Worm (Caenorhabditis elegans) whole organism, L1 larva: ENCODE data around the gene Y54E2A.7.

Experiments used
- C04F5.9 ChIP-seq: sonication (generic microtip); optimal IDR thresholded peaks from 2 replicates; lab custom pipeline; 2016; ENCODE audit warnings: missing genetic modification characterization, missing compliant biosample characterization
- C16A3.4 ChIP-seq: fragments of 150-350 bp; optimal IDR thresholded peaks from 2 replicates; lab custom pipeline; 2014; ENCODE audit warnings: missing biosample characterization, missing genetic modification characterization
- C34B4.2 ChIP-seq: sonication (generic microtip); optimal IDR thresholded peaks from 2 replicates; lab custom pipeline; 2017; ENCODE audit warnings: mild to moderate bottlenecking, missing genetic modification characterization, missing compliant biosample characterization
- F16B12.6 ChIP-seq: fragments of 150-350 bp; optimal IDR thresholded peaks from 2 replicates; lab custom pipeline; 2014; ENCODE audit warnings: missing biosample characterization, missing genetic modification characterization
- aha-1 ChIP-seq: fragments of 150-350 bp; optimal IDR thresholded peaks from 2 replicates; lab custom pipeline; 2014; ENCODE audit warnings: missing biosample characterization, missing genetic modification characterization
- alr-1 ChIP-seq: fragments of 200-800 bp; sonication (Bioruptor generic); optimal IDR thresholded peaks from 2 replicates; lab custom pipeline; 2018; ENCODE audit warnings: borderline replicate concordance, mild to moderate bottlenecking, missing genetic modification characterization, missing compliant biosample characterization
- aly-2 ChIP-seq: fragments of 150-350 bp; optimal IDR thresholded peaks from 2 replicates; lab custom pipeline; 2014; ENCODE audit warnings: missing biosample characterization, missing genetic modification characterization
- blmp-1 ChIP-seq: fragments of 150-350 bp; optimal IDR thresholded peaks from 2 replicates; lab custom pipeline; 2014; ENCODE audit warnings: missing biosample characterization, missing genetic modification characterization
- ceh-82 ChIP-seq, 3 experiments: fragments of 150-350 bp in 1 of 3; sonication (generic microtip) in 2 of 3; optimal IDR thresholded peaks; 2 replicates each; lab custom pipeline; 2014 to 2017; ENCODE audit warnings: missing biosample characterization in 3 of 3, missing genetic modification characterization in 3 of 3
- ceh-88 ChIP-seq: fragments of 200-800 bp; sonication (Bioruptor generic); IDR thresholded peaks from 2 replicates; pipeline ENCODE4 v1.3.6; 2022; ENCODE audit warnings: missing genetic modification characterization, missing compliant biosample characterization
- ceh-90 ChIP-seq: sonication (generic microtip); optimal IDR thresholded peaks from 2 replicates; lab custom pipeline; 2016; ENCODE audit warnings: missing genetic modification characterization, missing compliant biosample characterization
- dpl-1 ChIP-seq, 3 experiments: fragments of 150-350 bp in 2 of 3; sonication (generic microtip) in 1 of 3; optimal IDR thresholded peaks; 2 replicates each; lab custom pipeline; 2014 to 2017; ENCODE audit warnings: missing biosample characterization in 3 of 3, missing genetic modification characterization in 3 of 3, missing genetic modification reagents in 3 of 3
- dsc-1 ChIP-seq: sonication (generic microtip); optimal IDR thresholded peaks from 2 replicates; lab custom pipeline; 2016; ENCODE audit warnings: mild to moderate bottlenecking, missing genetic modification characterization, missing compliant biosample characterization
- efl-3 ChIP-seq: fragments of 200-800 bp; sonication (Bioruptor generic); optimal IDR thresholded peaks from 2 replicates; lab custom pipeline; 2018; ENCODE audit warnings: mild to moderate bottlenecking, missing genetic modification characterization, missing compliant biosample characterization
- egl-13 ChIP-seq: sonication (generic microtip); optimal IDR thresholded peaks from 2 replicates; lab custom pipeline; 2016; ENCODE audit warnings: missing genotype, missing genetic modification reagents, missing genetic modification characterization, missing compliant biosample characterization
- elt-3 ChIP-seq, 6 experiments: fragments of 150-350 bp in 1 of 6; sonication (generic microtip); optimal IDR thresholded peaks; 2 replicates each; lab custom pipeline; 2017 to 2018; ENCODE audit warnings: missing biosample characterization in 6 of 6, missing genetic modification characterization in 6 of 6, inconsistent platforms in 1 of 6
- ets-5 ChIP-seq: fragments of 200-800 bp; sonication (Bioruptor generic); IDR thresholded peaks from 2 replicates; pipeline ENCODE4 v1.3.6; 2022; ENCODE audit warnings: missing genetic modification characterization, missing compliant biosample characterization
- fkh-4 ChIP-seq: sonication (generic microtip); optimal IDR thresholded peaks from 2 replicates; lab custom pipeline; 2016; ENCODE audit warnings: missing compliant biosample characterization, missing genetic modification characterization, borderline replicate concordance
- fos-1 ChIP-seq: fragments of 150-350 bp; optimal IDR thresholded peaks from 2 replicates; lab custom pipeline; 2014; ENCODE audit warnings: missing biosample characterization, missing genetic modification characterization
- grh-1 ChIP-seq: fragments of 200-800 bp; sonication (Bioruptor generic); IDR thresholded peaks from 2 replicates; pipeline ENCODE4 v1.3.6; 2022; ENCODE audit warnings: missing genetic modification reagents, missing genetic modification characterization, missing compliant biosample characterization
- hlh-17 ChIP-seq: fragments of 200-800 bp; sonication (Bioruptor generic); optimal IDR thresholded peaks from 2 replicates; lab custom pipeline; 2018; ENCODE audit warnings: missing genetic modification characterization, mild to moderate bottlenecking, missing compliant biosample characterization, moderate library complexity, borderline replicate concordance
- isw-1 ChIP-seq: fragments of 200-800 bp; sonication (Bioruptor generic); IDR thresholded peaks from 2 replicates; pipeline ENCODE4 v1.3.6; 2022; ENCODE audit warnings: missing genetic modification characterization, missing compliant biosample characterization
- jun-1 ChIP-seq: fragments of 150-350 bp; optimal IDR thresholded peaks from 2 replicates; lab custom pipeline; 2014; ENCODE audit warnings: missing biosample characterization, missing genetic modification reagents, missing genetic modification characterization
- lin-15B ChIP-seq: fragments of 150-350 bp; sonication (generic microtip); optimal IDR thresholded peaks from 3 replicates; lab custom pipeline; 2014; ENCODE audit warnings: missing biosample characterization, missing genetic modification characterization
- lin-39 ChIP-seq: fragments of 150-350 bp; optimal IDR thresholded peaks from 2 replicates; lab custom pipeline; 2014; ENCODE audit warnings: missing biosample characterization, missing genetic modification reagents, missing genetic modification characterization
- lir-3 ChIP-seq: sonication (generic microtip); optimal IDR thresholded peaks from 2 replicates; lab custom pipeline; 2016; ENCODE audit warnings: mild to moderate bottlenecking, missing genetic modification characterization, moderate library complexity, missing compliant biosample characterization; ENCODE audit not compliant: poor library complexity
- mdl-1 ChIP-seq, 2 experiments: fragments of 150-350 bp; optimal IDR thresholded peaks; 2 replicates each; lab custom pipeline; 2014 to 2017; ENCODE audit warnings: missing biosample characterization in 2 of 2, missing genetic modification characterization in 2 of 2, inconsistent platforms in 1 of 2
- mef-2 ChIP-seq: fragments of 150-350 bp; optimal IDR thresholded peaks from 2 replicates; lab custom pipeline; 2014; ENCODE audit warnings: missing biosample characterization, missing genetic modification characterization
- nhr-11 ChIP-seq: fragments of 150-350 bp; optimal IDR thresholded peaks from 2 replicates; lab custom pipeline; 2014; ENCODE audit warnings: missing biosample characterization, missing genetic modification characterization
- nhr-12 ChIP-seq: sonication (generic microtip); optimal IDR thresholded peaks from 2 replicates; lab custom pipeline; 2017; ENCODE audit warnings: missing biosample characterization, missing genetic modification characterization
- nhr-19 ChIP-seq: fragments of 200-800 bp; sonication (Bioruptor generic); conservative IDR thresholded peaks from 2 replicates; pipeline ENCODE4 v1.3.6; 2022; ENCODE audit warnings: missing genetic modification characterization, missing compliant biosample characterization
- nhr-20 ChIP-seq: sonication (generic microtip); optimal IDR thresholded peaks from 2 replicates; lab custom pipeline; 2016; ENCODE audit warnings: mild to moderate bottlenecking, missing genetic modification characterization, missing compliant biosample characterization
- nhr-237 ChIP-seq: fragments of 150-350 bp; optimal IDR thresholded peaks from 2 replicates; lab custom pipeline; 2014; ENCODE audit warnings: missing biosample characterization, missing genetic modification characterization
- nhr-28 ChIP-seq: fragments of 150-350 bp; optimal IDR thresholded peaks from 2 replicates; lab custom pipeline; 2014; ENCODE audit warnings: missing biosample characterization, missing genetic modification characterization
- nhr-47 ChIP-seq: sonication (generic microtip); optimal IDR thresholded peaks from 2 replicates; lab custom pipeline; 2016; ENCODE audit warnings: mild to moderate bottlenecking, missing genetic modification characterization, moderate library complexity, missing compliant biosample characterization
- nhr-84 ChIP-seq: sonication (generic microtip); optimal IDR thresholded peaks from 2 replicates; lab custom pipeline; 2017; ENCODE audit warnings: missing biosample characterization, missing genetic modification characterization
- nhr-85 ChIP-seq: sonication (generic microtip); peaks from one replicate; lab custom pipeline; 2016; ENCODE audit warnings: missing genetic modification characterization, inconsistent platforms, missing compliant biosample characterization
- nhr-90 ChIP-seq: sonication (generic microtip); optimal IDR thresholded peaks from 2 replicates; lab custom pipeline; 2016; ENCODE audit warnings: mild to moderate bottlenecking, missing genetic modification characterization, missing compliant biosample characterization; ENCODE audit not compliant: poor library complexity
- pag-3 ChIP-seq: sonication (generic microtip); optimal IDR thresholded peaks from 2 replicates; lab custom pipeline; 2017; ENCODE audit warnings: missing genetic modification characterization, mild to moderate bottlenecking, missing compliant biosample characterization, antibody characterized with exemption, borderline replicate concordance; ENCODE audit not compliant: insufficient read depth
- pax-3 ChIP-seq: fragments of 200-800 bp; sonication (Bioruptor generic); optimal IDR thresholded peaks from 2 replicates; lab custom pipeline; 2018; ENCODE audit warnings: mild to moderate bottlenecking, missing genetic modification characterization, moderate library complexity, missing compliant biosample characterization
- pqm-1 ChIP-seq: sonication (generic microtip); optimal IDR thresholded peaks from 3 replicates; lab custom pipeline; 2017; ENCODE audit warnings: missing biosample characterization, missing genetic modification characterization
- rnt-1 ChIP-seq: sonication (generic microtip); optimal IDR thresholded peaks from 2 replicates; lab custom pipeline; 2016; ENCODE audit warnings: mild to moderate bottlenecking, missing genetic modification characterization, moderate library complexity, missing compliant biosample characterization
- snpc-4 ChIP-seq: fragments of 150-350 bp; optimal IDR thresholded peaks from 2 replicates; lab custom pipeline; 2014; ENCODE audit warnings: missing biosample characterization, missing genetic modification characterization
- sox-4 ChIP-seq: sonication (generic microtip); optimal IDR thresholded peaks from 2 replicates; lab custom pipeline; 2016; ENCODE audit warnings: missing genetic modification characterization, missing compliant biosample characterization
- sptf-1 ChIP-seq: fragments of 150-350 bp; optimal IDR thresholded peaks from 2 replicates; lab custom pipeline; 2014; ENCODE audit warnings: missing biosample characterization, missing genetic modification characterization
- swsn-7 ChIP-seq: sonication (generic microtip); optimal IDR thresholded peaks from 2 replicates; lab custom pipeline; 2016; ENCODE audit warnings: missing genetic modification characterization, missing compliant biosample characterization
- unc-30 ChIP-seq: sonication (generic microtip); optimal IDR thresholded peaks from 2 replicates; lab custom pipeline; 2017; ENCODE audit warnings: missing biosample characterization, missing genetic modification characterization
- unc-62 ChIP-seq: fragments of 150-350 bp; optimal IDR thresholded peaks from 2 replicates; lab custom pipeline; 2014; ENCODE audit warnings: missing biosample characterization, missing genetic modification reagents, missing genetic modification characterization
- unc-98 ChIP-seq: fragments of 200-800 bp; sonication (Bioruptor generic); IDR thresholded peaks from 2 replicates; pipeline ENCODE4 v1.3.6; 2022; ENCODE audit warnings: missing genetic modification characterization, missing compliant biosample characterization
- vab-15 ChIP-seq: sonication (generic microtip); optimal IDR thresholded peaks from 2 replicates; lab custom pipeline; 2017; ENCODE audit warnings: missing genotype, mild to moderate bottlenecking, missing genetic modification characterization, missing compliant biosample characterization
- xbp-1 ChIP-seq: sonication (generic microtip); optimal IDR thresholded peaks from 2 replicates; lab custom pipeline; 2016; ENCODE audit warnings: missing genetic modification characterization, missing compliant biosample characterization
- zag-1 ChIP-seq: fragments of 150-350 bp; optimal IDR thresholded peaks from 2 replicates; lab custom pipeline; 2014; ENCODE audit warnings: missing biosample characterization, missing genetic modification characterization
- zip-4 ChIP-seq: fragments of 200-800 bp; sonication (Bioruptor generic); optimal IDR thresholded peaks from 2 replicates; lab custom pipeline; 2018; ENCODE audit warnings: mild to moderate bottlenecking, missing genetic modification characterization, moderate library complexity, missing compliant biosample characterization
- ztf-11 ChIP-seq, 2 experiments: sonication (generic microtip); optimal IDR thresholded peaks; 2 replicates each; lab custom pipeline; 2016 to 2017; ENCODE audit warnings: missing genetic modification characterization in 2 of 2, missing biosample characterization in 1 of 2, missing compliant biosample characterization in 1 of 2

Gene Y54E2A.7

ce11 chrII:14810609-14811008 lies 37.8 kb upstream of the Y54E2A.7 start (continued):
- no peak for TF ChIP-seq pqm-1 (tag; lab: Kevin White, UChicago)
- TF ChIP-seq nhr-11 (tag; lab: Kevin White, UChicago): no peak
- no peak for TF ChIP-seq nhr-237
- TF ChIP-seq zag-1: no peak
- no peak for TF ChIP-seq nhr-85 (tag; lab: Kevin White, UChicago)
- no peak for TF ChIP-seq hlh-17 (GFP tag; lab: Kevin White, UChicago)
- TF ChIP-seq C04F5.9 (tag; lab: Kevin White, UChicago): no peak
- no peak for TF ChIP-seq C16A3.4 (tag; lab: Kevin White, UChicago)
- TF ChIP-seq unc-98 (GFP tag; lab: Robert Waterston, UW): no peak
- no peak for TF ChIP-seq xbp-1 (tag; lab: Kevin White, UChicago)
- TF ChIP-seq aha-1 (tag; lab: Kevin White, UChicago): no peak
- TF ChIP-seq sox-4: no peak
- no peak for TF ChIP-seq unc-62 (GFP tag; lab: Kevin White, UChicago)
- TF ChIP-seq nhr-20 (tag; lab: Kevin White, UChicago): no peak
- no peak for TF ChIP-seq jun-1 (tag; lab: Kevin White, UChicago)
- no peak for TF ChIP-seq rnt-1 (tag; lab: Kevin White, UChicago)
- no peak for TF ChIP-seq elt-3 (tag; optimal IDR thresholded peaks at IDR 0.05; lab: Kevin White, UChicago)
- no peak for TF ChIP-seq vab-15 (tag; lab: Kevin White, UChicago)
- peak; percentile 38 for TF ChIP-seq swsn-7
- no peak for TF ChIP-seq blmp-1 (tag; lab: Kevin White, UChicago)
- TF ChIP-seq nhr-47 (tag; lab: Kevin White, UChicago): peak; percentile 33
- no peak for TF ChIP-seq lin-15B
- TF ChIP-seq unc-30 (tag; lab: Kevin White, UChicago): no peak
- no peak for TF ChIP-seq isw-1 (GFP tag; lab: Robert Waterston, UW)
- TF ChIP-seq nhr-12: no peak
- TF ChIP-seq snpc-4 (tag; lab: Kevin White, UChicago): peak; percentile 26
- no peak for TF ChIP-seq alr-1
- TF ChIP-seq fkh-4 (tag; lab: Kevin White, UChicago): no peak
- no peak for TF ChIP-seq dsc-1 (tag; lab: Kevin White, UChicago)
- TF ChIP-seq nhr-84: no peak
- TF ChIP-seq C34B4.2: no peak
- no peak for TF ChIP-seq nhr-90 (tag; lab: Kevin White, UChicago)
- no peak for TF ChIP-seq pag-3
- no peak for TF ChIP-seq nhr-19 (GFP tag; lab: Robert Waterston, UW)
- no peak for TF ChIP-seq lir-3 (tag; lab: Kevin White, UChicago)
- no peak for TF ChIP-seq ceh-88
- TF ChIP-seq aly-2 (tag; lab: Kevin White, UChicago): no peak
- TF ChIP-seq efl-3 (GFP tag; lab: Kevin White, UChicago): no peak
- no peak for TF ChIP-seq ceh-90 (tag; lab: Kevin White, UChicago)
- TF ChIP-seq F16B12.6: no peak
- peak in 1 of 3 experiments; percentile 62 for TF ChIP-seq dpl-1 (GFP tag; optimal IDR thresholded peaks at IDR 0.05; lab: Kevin White, UChicago)
- TF ChIP-seq nhr-28 (tag; lab: Kevin White, UChicago): no peak
- peak in 1 of 3 experiments; percentile 43 for TF ChIP-seq ceh-82 (tag; optimal IDR thresholded peaks at IDR 0.05; lab: Kevin White, UChicago)
- no peak for TF ChIP-seq lin-39 (tag; lab: Kevin White, UChicago)
- TF ChIP-seq mef-2 (tag; lab: Kevin White, UChicago): no peak
- no peak for TF ChIP-seq fos-1 (tag; lab: Kevin White, UChicago)
- peak in 1 of 2 experiments; percentile 42 for TF ChIP-seq mdl-1 (tag; optimal IDR thresholded peaks at IDR 0.05; lab: Kevin White, UChicago)
- no peak for TF ChIP-seq zip-4 (GFP tag; lab: Kevin White, UChicago)
- no peak for TF ChIP-seq ztf-11 (tag; optimal IDR thresholded peaks at IDR 0.05; lab: Kevin White, UChicago)
- TF ChIP-seq ets-5 (GFP tag; lab: Robert Waterston, UW): no peak
- peak; percentile 61 for TF ChIP-seq egl-13
- TF ChIP-seq grh-1: no peak
- TF ChIP-seq pax-3 (tag; lab: Kevin White, UChicago): no peak
- TF ChIP-seq sptf-1 (tag; lab: Kevin White, UChicago): no peak
